Worm (Caenorhabditis elegans) whole organism, L4 larva: ENCODE results near the gene W03B1.3.

ENCODE experiments used
- D1046.2 ChIP-seq: fragments of 200-800 bp; sonication (Bioruptor generic); IDR thresholded peaks from 2 replicates; pipeline ENCODE4 v1.3.6; 2022; ENCODE audit warnings: missing genetic modification characterization, missing compliant biosample characterization
- aly-2 ChIP-seq: sonication (generic microtip); optimal IDR thresholded peaks from 2 replicates; lab custom pipeline; 2018; ENCODE audit warnings: missing biosample characterization, missing genetic modification characterization
- dpl-1 ChIP-seq: fragments of 150-350 bp; optimal IDR thresholded peaks from 2 replicates; lab custom pipeline; 2014; ENCODE audit warnings: missing biosample characterization, missing genetic modification reagents, missing genetic modification characterization
- fkh-10 ChIP-seq: fragments of 150-350 bp; optimal IDR thresholded peaks from 2 replicates; lab custom pipeline; 2014; ENCODE audit warnings: missing biosample characterization, missing genetic modification reagents, missing genetic modification characterization
- fos-1 ChIP-seq: fragments of 150-350 bp; optimal IDR thresholded peaks from 2 replicates; lab custom pipeline; 2014; ENCODE audit warnings: missing biosample characterization, missing genetic modification characterization
- lir-3 ChIP-seq: sonication (generic microtip); optimal IDR thresholded peaks from 2 replicates; lab custom pipeline; 2016; ENCODE audit warnings: mild to moderate bottlenecking, missing genetic modification characterization, missing compliant biosample characterization
- ztf-11 ChIP-seq: fragments of 150-350 bp; optimal IDR thresholded peaks from 2 replicates; lab custom pipeline; 2014; ENCODE audit warnings: missing biosample characterization, missing genetic modification characterization

ce11 chrIV:4318056-4318455 lies 18.0 kb downstream of the W03B1.3 start:
- TF ChIP-seq D1046.2: no peak
- no peak for TF ChIP-seq aly-2 (tag; lab: Kevin White, UChicago)
- no peak for TF ChIP-seq dpl-1 (GFP tag; lab: Kevin White, UChicago)
- no peak for TF ChIP-seq lir-3
- TF ChIP-seq ztf-11: no peak
- no peak for TF ChIP-seq fkh-10 (GFP tag; lab: Kevin White, UChicago)
- TF ChIP-seq fos-1 (tag; lab: Kevin White, UChicago): no peak
